Worm (Caenorhabditis elegans): ENCODE results near the gene F23B2.10.

- peak in 1 of 2 experiments; percentile 54 for TF ChIP-seq lsy-2 (tag; optimal IDR thresholded peaks at IDR 0.05)
- no peak for TF ChIP-seq lin-15B (tag; optimal IDR thresholded peaks at IDR 0.05)
- TF ChIP-seq snpc-4 (tag; optimal IDR thresholded peaks at IDR 0.05): no peak
Observed at ce11 chrIV:9104071-9105016, 49.8 kb downstream of the F23B2.10 start, which contains the start of the genes C01F6.14 and fem-3.

Data from whole organism, L1 larva.